Worm (Caenorhabditis elegans) whole organism, L1 larva: ENCODE data around the gene adbp-1.

ENCODE experiments used
- alr-1 ChIP-seq: fragments of 200-800 bp; sonication (Bioruptor generic); optimal IDR thresholded peaks from 2 replicates; lab custom pipeline; 2018; ENCODE audit warnings: borderline replicate concordance, mild to moderate bottlenecking, missing genetic modification characterization, missing compliant biosample characterization
- aly-2 ChIP-seq: fragments of 150-350 bp; optimal IDR thresholded peaks from 2 replicates; lab custom pipeline; 2014; ENCODE audit warnings: missing biosample characterization, missing genetic modification characterization
- ceh-88 ChIP-seq: fragments of 200-800 bp; sonication (Bioruptor generic); IDR thresholded peaks from 2 replicates; pipeline ENCODE4 v1.3.6; 2022; ENCODE audit warnings: missing genetic modification characterization, missing compliant biosample characterization
- egl-27 ChIP-seq, 2 experiments: fragments of 150-350 bp in 1 of 2; sonication (generic microtip); optimal IDR thresholded peaks; 3 replicates each; lab custom pipeline; 2017 to 2018; ENCODE audit warnings: missing biosample characterization in 2 of 2, missing genetic modification characterization in 2 of 2, missing genetic modification reagents in 2 of 2
- lin-15B ChIP-seq: fragments of 150-350 bp; sonication (generic microtip); optimal IDR thresholded peaks from 3 replicates; lab custom pipeline; 2014; ENCODE audit warnings: missing biosample characterization, missing genetic modification characterization
- lin-35 ChIP-seq, 2 experiments: fragments of 150-350 bp; optimal IDR thresholded peaks; 2 replicates each; lab custom pipeline; 2014; ENCODE audit warnings: missing biosample characterization in 2 of 2, missing genetic modification characterization in 2 of 2, missing genetic modification reagents in 2 of 2
- mef-2 ChIP-seq: fragments of 150-350 bp; optimal IDR thresholded peaks from 2 replicates; lab custom pipeline; 2014; ENCODE audit warnings: missing biosample characterization, missing genetic modification characterization
- nhr-71 ChIP-seq: sonication (generic microtip); optimal IDR thresholded peaks from 2 replicates; lab custom pipeline; 2016; ENCODE audit warnings: mild to moderate bottlenecking, missing genetic modification characterization, moderate library complexity, missing compliant biosample characterization
- unc-130 ChIP-seq: fragments of 150-350 bp; optimal IDR thresholded peaks from 2 replicates; lab custom pipeline; 2017; ENCODE audit warnings: missing biosample characterization, missing genetic modification characterization, inconsistent platforms
- unc-62 ChIP-seq: fragments of 150-350 bp; optimal IDR thresholded peaks from 2 replicates; lab custom pipeline; 2014; ENCODE audit warnings: missing biosample characterization, missing genetic modification reagents, missing genetic modification characterization
- ztf-11 ChIP-seq, 2 experiments: sonication (generic microtip); optimal IDR thresholded peaks; 2 replicates each; lab custom pipeline; 2016 to 2017; ENCODE audit warnings: missing genetic modification characterization in 2 of 2, missing biosample characterization in 1 of 2, missing compliant biosample characterization in 1 of 2

ce11 chrII:11398787-11399186 lies 45.2 kb upstream of the adbp-1 start:
- TF ChIP-seq unc-130 (no peak), ztf-11 (tag; optimal IDR thresholded peaks at IDR 0.05; lab: Kevin White, UChicago) (no peak), nhr-71 (tag; lab: Kevin White, UChicago) (no peak), lin-35 (GFP tag; optimal IDR thresholded peaks at IDR 0.05; lab: Kevin White, UChicago) (no peak), unc-62 (GFP tag; lab: Kevin White, UChicago) (no peak), alr-1 (no peak), aly-2 (tag; lab: Kevin White, UChicago) (no peak), ceh-88 (GFP tag; lab: Robert Waterston, UW) (no peak), egl-27 (tag; optimal IDR thresholded peaks at IDR 0.05; lab: Kevin White, UChicago) (no peak), mef-2 (tag; lab: Kevin White, UChicago) (no peak), lin-15B (tag; lab: Kevin White, UChicago) (no peak)
